Fruit fly (Drosophila melanogaster) whole organism, embryonic: Measurements from ENCODE around the gene Cpr78E.

Source experiments
- B-H1 ChIP-seq: fragments of 200-800 bp; sonication (Bioruptor generic); IDR thresholded peaks from 3 replicates; pipeline ENCODE4 v1.3.6; 2022; ENCODE audit warnings: missing biosample characterization, missing genetic modification characterization
- CG10543 ChIP-seq: fragments of 200-800 bp; sonication (Bioruptor generic); optimal IDR thresholded peaks from 3 replicates; lab custom pipeline; 2017; ENCODE audit warnings: missing biosample characterization, mild to moderate bottlenecking, missing genetic modification characterization, moderate library complexity
- CG12236 ChIP-seq: fragments of 200-800 bp; sonication (Bioruptor generic); optimal IDR thresholded peaks from 2 replicates; lab custom pipeline; 2016; ENCODE audit warnings: missing biosample characterization, missing genetic modification characterization
- CG15514 ChIP-seq: fragments of 200-800 bp; sonication (Bioruptor generic); optimal IDR thresholded peaks from 3 replicates; lab custom pipeline; 2017; ENCODE audit warnings: missing biosample characterization, missing genetic modification characterization, mild to moderate bottlenecking, moderate library complexity, missing genetic modification reagents
- CG16779 ChIP-seq: fragments of 200-800 bp; sonication (Bioruptor generic); IDR thresholded peaks from 2 replicates; pipeline ENCODE4 v1.3.6; 2022; ENCODE audit warnings: missing biosample characterization, missing genetic modification characterization
- CG17361 ChIP-seq: fragments of 200-800 bp; sonication (Bioruptor generic); IDR thresholded peaks from 3 replicates; pipeline ENCODE4 v1.3.6; 2022; ENCODE audit warnings: missing biosample characterization, missing genetic modification characterization
- CG17802 ChIP-seq: fragments of 200-800 bp; sonication (Bioruptor generic); optimal IDR thresholded peaks from 2 replicates; lab custom pipeline; 2018; ENCODE audit warnings: missing biosample characterization, mild to moderate bottlenecking, missing genetic modification characterization, moderate library complexity
- CG18619 ChIP-seq: fragments of 200-800 bp; sonication (Bioruptor generic); optimal IDR thresholded peaks from 3 replicates; lab custom pipeline; 2017; ENCODE audit warnings: missing biosample characterization, mild to moderate bottlenecking, missing genetic modification characterization
- CG2120 ChIP-seq: fragments of 200-800 bp; sonication (Bioruptor generic); optimal IDR thresholded peaks from 3 replicates; lab custom pipeline; 2016; ENCODE audit warnings: missing biosample characterization, missing genetic modification characterization
- CG2875 ChIP-seq: fragments of 200-800 bp; sonication (Bioruptor generic); optimal IDR thresholded peaks from 2 replicates; lab custom pipeline; 2017; ENCODE audit warnings: missing biosample characterization, mild to moderate bottlenecking, missing genetic modification characterization, missing genetic modification reagents
- CG4404 ChIP-seq: fragments of 200-800 bp; sonication (Bioruptor generic); IDR thresholded peaks from 2 replicates; pipeline ENCODE4 v1.3.6; 2022; ENCODE audit warnings: missing biosample characterization, missing genetic modification characterization
- CG4617 ChIP-seq: fragments of 200-800 bp; sonication (Bioruptor generic); optimal IDR thresholded peaks from 3 replicates; lab custom pipeline; 2016; ENCODE audit warnings: missing biosample characterization, missing genetic modification characterization, borderline replicate concordance
- CG7556 ChIP-seq: fragments of 200-800 bp; sonication (Bioruptor generic); optimal IDR thresholded peaks from 2 replicates; lab custom pipeline; 2017; ENCODE audit warnings: missing biosample characterization, mild to moderate bottlenecking, missing genetic modification characterization
- CG7745 ChIP-seq: fragments of 200-800 bp; sonication (Bioruptor generic); optimal IDR thresholded peaks from 2 replicates; lab custom pipeline; 2018; ENCODE audit warnings: missing biosample characterization, mild to moderate bottlenecking, missing genetic modification characterization, moderate library complexity
- CG7928 ChIP-seq: fragments of 200-800 bp; sonication (Bioruptor generic); optimal IDR thresholded peaks from 2 replicates; lab custom pipeline; 2017; ENCODE audit warnings: missing biosample characterization, mild to moderate bottlenecking, missing genetic modification characterization
- CG9727 ChIP-seq: fragments of 200-800 bp; sonication (Bioruptor generic); optimal IDR thresholded peaks from 3 replicates; lab custom pipeline; 2017; ENCODE audit warnings: missing biosample characterization, mild to moderate bottlenecking, missing genetic modification characterization
- CG9876 ChIP-seq: fragments of 200-800 bp; sonication (Bioruptor generic); optimal IDR thresholded peaks from 2 replicates; lab custom pipeline; 2016; ENCODE audit warnings: missing biosample characterization, missing genetic modification characterization
- CkIIα-i1 ChIP-seq: fragments of 200-800 bp; sonication (Bioruptor generic); IDR thresholded peaks from 2 replicates; pipeline ENCODE4 v1.3.6; 2022; ENCODE audit warnings: missing biosample characterization, missing genetic modification characterization
- Dip3 ChIP-seq: fragments of 200-800 bp; sonication (Bioruptor generic); optimal IDR thresholded peaks from 3 replicates; lab custom pipeline; 2016; ENCODE audit warnings: missing biosample characterization, missing genetic modification characterization
- Fer3 ChIP-seq: fragments of 200-800 bp; sonication (Bioruptor generic); optimal IDR thresholded peaks from 2 replicates; lab custom pipeline; 2018; ENCODE audit warnings: missing biosample characterization, mild to moderate bottlenecking, missing genetic modification characterization, moderate library complexity
- HLH54F ChIP-seq: fragments of 200-800 bp; sonication (Bioruptor generic); optimal IDR thresholded peaks from 3 replicates; lab custom pipeline; 2016; ENCODE audit warnings: missing biosample characterization, missing genetic modification characterization
- Hsf ChIP-seq: fragments of 200-800 bp; sonication (Bioruptor generic); optimal IDR thresholded peaks from 3 replicates; lab custom pipeline; 2016; ENCODE audit warnings: missing biosample characterization, missing genetic modification characterization
- Kr ChIP-seq: fragments of 200-800 bp; sonication (Bioruptor generic); optimal IDR thresholded peaks from 2 replicates; lab custom pipeline; 2017; ENCODE audit warnings: missing biosample characterization, mild to moderate bottlenecking, missing genetic modification characterization
- MESR4 ChIP-seq: fragments of 200-800 bp; sonication (Bioruptor generic); optimal IDR thresholded peaks from 2 replicates; lab custom pipeline; 2018; ENCODE audit warnings: missing biosample characterization, mild to moderate bottlenecking, missing genetic modification characterization, moderate library complexity
- Nf-YC ChIP-seq: fragments of 200-800 bp; optimal IDR thresholded peaks from 3 replicates; lab custom pipeline; 2019; ENCODE audit warnings: missing biosample characterization, mild to moderate bottlenecking, missing genetic modification characterization, moderate library complexity
- NfI ChIP-seq: fragments of 200-800 bp; sonication (Bioruptor generic); optimal IDR thresholded peaks from 3 replicates; lab custom pipeline; 2018; ENCODE audit warnings: missing biosample characterization, mild to moderate bottlenecking, missing genetic modification characterization, moderate library complexity
- PHDP ChIP-seq: fragments of 200-800 bp; sonication (Bioruptor generic); optimal IDR thresholded peaks from 3 replicates; lab custom pipeline; 2018; ENCODE audit warnings: missing biosample characterization, mild to moderate bottlenecking, missing genetic modification characterization, moderate library complexity
- Scr ChIP-seq: fragments of 200-800 bp; sonication (Bioruptor generic); IDR thresholded peaks from 2 replicates; pipeline ENCODE4 v1.3.6; 2022; ENCODE audit warnings: missing biosample characterization, missing genetic modification characterization; ENCODE audit not compliant: partially characterized antibody
- Sry-β ChIP-seq: fragments of 200-800 bp; sonication (Bioruptor generic); optimal IDR thresholded peaks from 2 replicates; lab custom pipeline; 2018; ENCODE audit warnings: missing biosample characterization, mild to moderate bottlenecking, missing genetic modification characterization, moderate library complexity
- YL-1 ChIP-seq: fragments of 200-800 bp; sonication (Bioruptor generic); optimal IDR thresholded peaks from 3 replicates; lab custom pipeline; 2017; ENCODE audit warnings: missing biosample characterization, mild to moderate bottlenecking, missing genetic modification characterization
- al ChIP-seq: fragments of 200-800 bp; sonication (Bioruptor generic); IDR thresholded peaks from 2 replicates; pipeline ENCODE4 v1.3.6; 2022; ENCODE audit warnings: missing biosample characterization, missing genetic modification characterization
- aop ChIP-seq: fragments of 200-800 bp; sonication (Bioruptor generic); IDR thresholded peaks from 2 replicates; pipeline ENCODE4 v1.3.6; 2022; ENCODE audit warnings: missing biosample characterization, missing genetic modification characterization
- ase ChIP-seq: fragments of 200-800 bp; sonication (Bioruptor generic); IDR thresholded peaks from 3 replicates; pipeline ENCODE4 v1.3.6; 2022; ENCODE audit warnings: missing biosample characterization, missing genetic modification characterization
- bcd ChIP-seq: fragments of 200-800 bp; sonication (Bioruptor generic); optimal IDR thresholded peaks from 2 replicates; lab custom pipeline; 2017; ENCODE audit warnings: missing biosample characterization, mild to moderate bottlenecking, missing genetic modification characterization
- cad ChIP-seq: fragments of >200 bp; optimal IDR thresholded peaks from 2 replicates; lab custom pipeline; 2017; ENCODE audit warnings: missing biosample characterization, missing genetic modification characterization
- crol ChIP-seq: fragments of 200-800 bp; sonication (Bioruptor generic); IDR thresholded peaks from 2 replicates; pipeline ENCODE4 v1.3.6; 2022; ENCODE audit warnings: missing biosample characterization, missing genetic modification characterization
- ewg ChIP-seq: fragments of 200-800 bp; sonication (Bioruptor generic); optimal IDR thresholded peaks from 3 replicates; lab custom pipeline; 2017; ENCODE audit warnings: mild to moderate bottlenecking, missing biosample characterization, missing genetic modification reagents, missing genetic modification characterization
- gem ChIP-seq: fragments of 200-800 bp; sonication (Bioruptor generic); optimal IDR thresholded peaks from 2 replicates; lab custom pipeline; 2019; ENCODE audit warnings: missing biosample characterization, mild to moderate bottlenecking, missing genetic modification characterization, moderate library complexity
- ken ChIP-seq: fragments of 200-800 bp; sonication (Bioruptor generic); IDR thresholded peaks from 3 replicates; pipeline ENCODE4 v1.3.6; 2022; ENCODE audit warnings: missing biosample characterization, missing genetic modification characterization
- lola ChIP-seq, 3 experiments: fragments of >200 bp in 2 of 3; fragments of 200-800 bp in 1 of 3; sonication (Bioruptor generic) in 1 of 3; optimal IDR thresholded peaks; 2 replicates each; lab custom pipeline; 2017 to 2019; ENCODE audit warnings: missing biosample characterization in 3 of 3, missing genetic modification characterization in 3 of 3, mild to moderate bottlenecking in 1 of 3, moderate library complexity in 1 of 3
- nerfin-2 ChIP-seq: fragments of 200-800 bp; sonication (Bioruptor generic); IDR thresholded peaks from 2 replicates; pipeline ENCODE4 v1.3.6; 2022; ENCODE audit warnings: missing biosample characterization, missing genetic modification characterization; ENCODE audit not compliant: partially characterized antibody
- odd ChIP-seq: fragments of 200-800 bp; sonication (Bioruptor generic); optimal IDR thresholded peaks from 2 replicates; lab custom pipeline; 2017; ENCODE audit warnings: missing biosample characterization, mild to moderate bottlenecking, missing genetic modification characterization
- otp ChIP-seq: fragments of 200-800 bp; sonication (Bioruptor generic); IDR thresholded peaks from 3 replicates; pipeline ENCODE4, ENCODE4 v1.3.6; 2022; ENCODE audit warnings: missing biosample characterization, missing genetic modification characterization
- run ChIP-seq: fragments of 200-800 bp; sonication (Bioruptor generic); optimal IDR thresholded peaks from 3 replicates; lab custom pipeline; 2018; ENCODE audit warnings: missing biosample characterization, mild to moderate bottlenecking, missing genetic modification characterization
- sens ChIP-seq: fragments of 200-800 bp; sonication (Bioruptor generic); peaks from one replicate; lab custom pipeline; 2016; ENCODE audit warnings: missing biosample characterization, missing genetic modification characterization
- slbo ChIP-seq: fragments of 200-800 bp; sonication (Bioruptor generic); IDR thresholded peaks from 2 replicates; pipeline ENCODE4 v1.3.6; 2022; ENCODE audit warnings: missing biosample characterization, missing genetic modification characterization
- so ChIP-seq: fragments of 200-800 bp; sonication (Bioruptor generic); IDR thresholded peaks from 3 replicates; pipeline ENCODE4 v1.3.6; 2022; ENCODE audit warnings: missing biosample characterization, missing genetic modification characterization
- sug ChIP-seq: fragments of 200-800 bp; optimal IDR thresholded peaks from 2 replicates; lab custom pipeline; 2019; ENCODE audit warnings: missing biosample characterization, mild to moderate bottlenecking, missing genetic modification characterization, moderate library complexity
- wor ChIP-seq: fragments of 200-800 bp; sonication (Bioruptor generic); IDR thresholded peaks from 2 replicates; pipeline ENCODE4 v1.3.6; 2022; ENCODE audit warnings: missing biosample characterization, missing genetic modification characterization
- yki ChIP-seq: fragments of >200 bp; optimal IDR thresholded peaks from 3 replicates; lab custom pipeline; 2018
- zen ChIP-seq: fragments of 200-800 bp; sonication (Bioruptor generic); optimal IDR thresholded peaks from 3 replicates; lab custom pipeline; 2018; ENCODE audit warnings: missing biosample characterization, mild to moderate bottlenecking, missing genetic modification characterization, moderate library complexity

Cpr78E gene

dm6 chr3L:21652768-21653167 is 14.0 kb downstream of the Cpr78E start (continued):
- TF ChIP-seq Fer3 (tag; lab: Kevin White, UChicago) (peak; percentile 54), sug (peak; percentile 59), Kr (GFP tag; lab: Kevin White, UChicago) (no peak), otp (peak; percentile 49; the same call in 1 of the 3 replicates), ewg (peak; percentile 16), yki (no peak), odd (no peak), al (GFP tag; lab: Robert Waterston, UW) (no peak), YL-1 (GFP tag; lab: Kevin White, UChicago) (no peak), ken (GFP tag; lab: Robert Waterston, UW) (peak; percentile 41; the same call in 1 of the 3 replicates), sens (GFP tag; lab: Kevin White, UChicago) (peak; percentile 89), CG9876 (peak; percentile 73), CG7745 (tag; lab: Kevin White, UChicago) (no peak), CG9727 (GFP tag; lab: Kevin White, UChicago) (peak; percentile 20), wor (GFP tag; lab: Robert Waterston, UW) (no peak), gem (tag; lab: Kevin White, UChicago) (peak; percentile 76), Hsf (GFP tag; lab: Kevin White, UChicago) (peak; percentile 82), CG17802 (tag; lab: Kevin White, UChicago) (peak; percentile 17), PHDP (tag; lab: Kevin White, UChicago) (peak; percentile 65), CG16779 (GFP tag; lab: Robert Waterston, UW) (no peak), MESR4 (no peak), NfI (GFP tag; lab: Kevin White, UChicago) (peak; percentile 75), CG15514 (peak; percentile 38), Sry-β (GFP tag; lab: Kevin White, UChicago) (no peak), nerfin-2 (GFP tag; lab: Robert Waterston, UW) (no peak), CG7928 (GFP tag; lab: Kevin White, UChicago) (no peak), lola (GFP tag; optimal IDR thresholded peaks at IDR 0.05; lab: Kevin White, UChicago) (peak in 1 of 3 experiments; percentile 26), CG17361 (peak; percentile 68), HLH54F (GFP tag; lab: Kevin White, UChicago) (peak; percentile 50), CG18619 (peak; percentile 14), CG4404 (no peak), CkIIα-i1 (GFP tag; lab: Robert Waterston, UW) (no peak), bcd (GFP tag; lab: Kevin White, UChicago) (peak; percentile 68), Nf-YC (tag; lab: Kevin White, UChicago) (peak; percentile 34), zen (peak; percentile 81), ase (GFP tag; lab: Robert Waterston, UW) (peak; percentile 73), CG4617 (GFP tag; lab: Kevin White, UChicago) (peak; percentile 42), crol (GFP tag; lab: Robert Waterston, UW) (no peak), B-H1 (no peak), slbo (GFP tag; lab: Robert Waterston, UW) (peak; percentile 87), CG10543 (GFP tag; lab: Kevin White, UChicago) (no peak), aop (GFP tag; lab: Robert Waterston, UW) (peak; percentile 55; the same call in 1 of the 2 replicates), CG12236 (GFP tag; lab: Kevin White, UChicago) (no peak), cad (GFP tag; lab: Kevin White, UChicago) (no peak), so (GFP tag; lab: Robert Waterston, UW) (no peak), Dip3 (GFP tag; lab: Kevin White, UChicago) (no peak), CG2120 (GFP tag; lab: Kevin White, UChicago) (peak; percentile 76), run (tag; lab: Kevin White, UChicago) (no peak), Scr (GFP tag; lab: Robert Waterston, UW) (no peak), CG7556 (GFP tag; lab: Kevin White, UChicago) (peak; percentile 19), CG2875 (peak; percentile 55)
